Worm (Caenorhabditis elegans) whole organism, mixed stage, embryonic: ENCODE data around the gene vit-4.

ENCODE experiments used
- elt-3 ChIP-seq: fragments of 150-350 bp; optimal IDR thresholded peaks from 2 replicates; lab custom pipeline; 2014; ENCODE audit warnings: missing biosample characterization, missing genetic modification characterization
- lin-32 ChIP-seq: fragments of 200-800 bp; sonication (Bioruptor generic); optimal IDR thresholded peaks from 2 replicates; lab custom pipeline; 2018; ENCODE audit warnings: mild to moderate bottlenecking, missing genetic modification characterization, missing compliant biosample characterization
- lsy-2 ChIP-seq: fragments of 150-350 bp; optimal IDR thresholded peaks from 2 replicates; lab custom pipeline; 2014; ENCODE audit warnings: missing biosample characterization, missing genetic modification characterization
- nhr-237 ChIP-seq: fragments of 150-350 bp; optimal IDR thresholded peaks from 2 replicates; lab custom pipeline; 2014; ENCODE audit warnings: missing biosample characterization, missing genetic modification characterization
- pha-4 ChIP-seq: fragments of 150-350 bp; optimal IDR thresholded peaks from 2 replicates; lab custom pipeline; 2018; ENCODE audit warnings: missing biosample characterization, missing genetic modification reagents, missing genetic modification characterization
- unc-39 ChIP-seq: fragments of 150-350 bp; optimal IDR thresholded peaks from 2 replicates; lab custom pipeline; 2014; ENCODE audit warnings: missing biosample characterization, missing genetic modification characterization

DNA sequence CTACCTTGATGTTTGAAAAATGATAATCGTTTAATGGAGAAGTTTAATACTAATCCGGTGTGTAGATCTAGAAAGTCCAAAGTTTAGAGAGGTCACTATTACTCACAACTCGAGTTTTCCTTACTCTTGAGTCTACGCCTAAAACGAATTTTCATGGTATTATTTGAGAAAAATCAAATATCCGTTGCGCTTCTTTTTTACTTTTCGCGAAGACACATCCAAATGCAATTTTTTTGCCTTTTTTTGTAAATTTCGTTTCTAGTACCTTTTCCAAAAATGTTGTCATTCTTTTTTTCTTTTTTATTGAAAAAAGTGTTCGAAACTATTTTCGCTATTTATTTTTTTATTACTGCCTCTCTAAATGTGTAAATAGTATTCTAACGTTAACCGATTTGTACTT lies 50.0 kb downstream of the vit-4 start:
- TF ChIP-seq pha-4 (tag; lab: Kevin White, UChicago) (no peak), elt-3 (tag; lab: Kevin White, UChicago) (no peak), lsy-2 (tag; lab: Kevin White, UChicago) (no peak), nhr-237 (tag; lab: Kevin White, UChicago) (no peak), unc-39 (tag; lab: Kevin White, UChicago) (no peak), lin-32 (GFP tag; lab: Kevin White, UChicago) (no peak)
